Fruit fly (Drosophila melanogaster): ENCODE measurements around the gene ND-13B.

Gene ND-13B

dm6 chr3L:10682725-10683367 is 11.1 kb downstream of the ND-13B start (continued):
- peak; percentile 98 for TF ChIP-seq Xrp1 (GFP tag; IDR thresholded peaks at IDR 0.05)
- TF ChIP-seq CG1233 (GFP tag; optimal IDR thresholded peaks at IDR 0.05), result peak; percentile 98
- TF ChIP-seq gsb-n (tag; optimal IDR thresholded peaks at IDR 0.05), result peak; percentile 96
- TF ChIP-seq salm (tag; optimal IDR thresholded peaks at IDR 0.05), result peak; percentile 96
- TF ChIP-seq Dref (GFP tag; IDR thresholded peaks at IDR 0.05), result no peak
- peak; percentile 94 for TF ChIP-seq CG43689 (GFP tag; IDR thresholded peaks at IDR 0.05)
- no peak for TF ChIP-seq HLH4C (GFP tag; IDR thresholded peaks at IDR 0.05; ENCODE audit: partially characterized antibody)
- TF ChIP-seq nom (GFP tag; optimal IDR thresholded peaks at IDR 0.05), result peak; percentile 87
- TF ChIP-seq Nf-YA (GFP tag; IDR thresholded peaks at IDR 0.05), result peak; percentile 94
- peak; percentile 93 for TF ChIP-seq CG9817 (tag; optimal IDR thresholded peaks at IDR 0.05)
- TF ChIP-seq mam (GFP tag; optimal IDR thresholded peaks at IDR 0.05), result peak; percentile 89
- TF ChIP-seq Atf6 (GFP tag; IDR thresholded peaks at IDR 0.05), result peak; percentile 99
- peak; percentile 91 for TF ChIP-seq dimm (GFP tag; IDR thresholded peaks at IDR 0.05)
- no peak for TF ChIP-seq fd102C (GFP tag; optimal IDR thresholded peaks at IDR 0.05)
- TF ChIP-seq pan (optimal IDR thresholded peaks at IDR 0.05), result no peak
- peak in 1 of 2 experiments; percentile 96 for TF ChIP-seq pan (GFP tag; optimal IDR thresholded peaks at IDR 0.05 in 1 of 2, IDR thresholded peaks at IDR 0.05 in 1 of 2)
- peak; percentile 98 for TF ChIP-seq CG11504 (tag; optimal IDR thresholded peaks at IDR 0.05)
- peak; percentile 99 for TF ChIP-seq CG13775 (GFP tag; optimal IDR thresholded peaks at IDR 0.05)
- TF ChIP-seq chm (GFP tag; IDR thresholded peaks at IDR 0.05), result peak; percentile 89
- peak; percentile 69 to 86 for TF ChIP-seq Pdp1 (GFP tag; optimal IDR thresholded peaks at IDR 0.05)
- no peak for TF ChIP-seq bigmax (GFP tag; optimal IDR thresholded peaks at IDR 0.05)
- TF ChIP-seq CG10462 (GFP tag; optimal IDR thresholded peaks at IDR 0.05), result peak; percentile 96
- peak; percentile 99 for TF ChIP-seq sug (tag; optimal IDR thresholded peaks at IDR 0.05)
- TF ChIP-seq vvl (GFP tag; IDR thresholded peaks at IDR 0.05), result peak; percentile 97
- peak; percentile 94 for TF ChIP-seq D19B (GFP tag; optimal IDR thresholded peaks at IDR 0.05)
- peak; percentile 86 to 98 for TF ChIP-seq dpn (GFP tag; optimal IDR thresholded peaks at IDR 0.05)
- TF ChIP-seq NK7.1 (GFP tag; optimal IDR thresholded peaks at IDR 0.05), result peak; percentile 3
- no peak for TF ChIP-seq CG2129 (GFP tag; IDR thresholded peaks at IDR 0.05; ENCODE audit: partially characterized antibody)
- TF ChIP-seq pum (GFP tag; optimal IDR thresholded peaks at IDR 0.05), result peak; percentile 79
- peak; percentile 96 for TF ChIP-seq ttk (GFP tag; IDR thresholded peaks at IDR 0.05)
- TF ChIP-seq CG6272 (GFP tag; IDR thresholded peaks at IDR 0.05), result peak; percentile 94
- TF ChIP-seq CG13296 (GFP tag; optimal IDR thresholded peaks at IDR 0.05), result peak; percentile 99
- TF ChIP-seq sens-2 (GFP tag; IDR thresholded peaks at IDR 0.05), result peak; percentile 76
- TF ChIP-seq CG13894 (tag; optimal IDR thresholded peaks at IDR 0.05), result peak; percentile 94
- TF ChIP-seq ranshi (GFP tag; IDR thresholded peaks at IDR 0.05), result peak; percentile 96
- peak; percentile 93 for TF ChIP-seq Oaz (GFP tag; IDR thresholded peaks at IDR 0.05)
- peak; percentile 98 for TF ChIP-seq caup (GFP tag; optimal IDR thresholded peaks at IDR 0.05; ENCODE audit: severe bottlenecking)
- peak; percentile 91 for TF ChIP-seq wdn (GFP tag; IDR thresholded peaks at IDR 0.05)
- TF ChIP-seq Atf-2 (GFP tag; optimal IDR thresholded peaks at IDR 0.05), result peak; percentile 60
- no peak for TF ChIP-seq tna (GFP tag; IDR thresholded peaks at IDR 0.05; ENCODE audit: partially characterized antibody)
- peak; percentile 36 for TF ChIP-seq CG1792 (GFP tag; optimal IDR thresholded peaks at IDR 0.05)
- peak; percentile 96 for TF ChIP-seq Dek (tag; optimal IDR thresholded peaks at IDR 0.05)
- TF ChIP-seq ci (GFP tag; IDR thresholded peaks at IDR 0.05), result peak; percentile 90; the same call in 2 of the 3 replicates
- TF ChIP-seq CG17802 (tag; optimal IDR thresholded peaks at IDR 0.05), result peak; percentile 76
- TF ChIP-seq CG31224 (GFP tag; IDR thresholded peaks at IDR 0.05), result peak; percentile 92
- TF ChIP-seq Elba2 (GFP tag; optimal IDR thresholded peaks at IDR 0.05), result peak; percentile 37
- peak; percentile 29 for TF ChIP-seq MESR4 (GFP tag; optimal IDR thresholded peaks at IDR 0.05)
- 0 out of 4 replicates have a peak, but pooled peaks have one; percentile 34 for TF ChIP-seq Dll (GFP tag; IDR thresholded peaks at IDR 0.05; ENCODE audit: partially characterized antibody)
- no peak for TF ChIP-seq sc (optimal IDR thresholded peaks at IDR 0.05)
- peak; percentile 98 for TF ChIP-seq sc (GFP tag; optimal IDR thresholded peaks at IDR 0.05)
